Worm (Caenorhabditis elegans) whole organism, midembryonic: Measurements from ENCODE around the gene C03C10.2.

Experiments used
- T22C8.4 ChIP-seq: fragments of 200-800 bp; sonication (Bioruptor generic); IDR thresholded peaks from 2 replicates; pipeline ENCODE4 v1.3.6; 2022; ENCODE audit warnings: missing genetic modification characterization, missing compliant biosample characterization
- flt-1 ChIP-seq: fragments of 200-800 bp; sonication (Bioruptor generic); IDR thresholded peaks from 2 replicates; pipeline ENCODE4 v1.3.6; 2022; ENCODE audit warnings: missing genetic modification characterization, missing compliant biosample characterization
- klf-2 ChIP-seq: fragments of 200-800 bp; sonication (Bioruptor generic); conservative IDR thresholded peaks from 2 replicates; pipeline ENCODE4 v1.3.6; 2022; ENCODE audit warnings: missing genetic modification reagents, missing genetic modification characterization, missing compliant biosample characterization
- med-1 ChIP-seq: sonication (generic microtip); optimal IDR thresholded peaks from 2 replicates; lab custom pipeline; 2017; ENCODE audit warnings: missing genetic modification characterization, mild to moderate bottlenecking, missing compliant biosample characterization, antibody characterized with exemption, missing genetic modification reagents; ENCODE audit not compliant: insufficient read depth
- ref-1 ChIP-seq: fragments of 200-800 bp; sonication (Bioruptor generic); conservative IDR thresholded peaks from 2 replicates; pipeline ENCODE4 v1.3.6; 2022; ENCODE audit warnings: missing genetic modification reagents, missing genetic modification characterization, missing compliant biosample characterization
- tab-1 ChIP-seq: fragments of 200-800 bp; sonication (Bioruptor generic); IDR thresholded peaks from 2 replicates; pipeline ENCODE4 v1.3.6; 2022; ENCODE audit warnings: missing genetic modification characterization, missing compliant biosample characterization

ce11 chrIII:4095441-4096095 is 4.7 kb downstream of the C03C10.2 start, which contains the start of gene C03C10.7:
- no peak for TF ChIP-seq ref-1 (GFP tag; lab: Robert Waterston, UW)
- TF ChIP-seq tab-1 (GFP tag; lab: Robert Waterston, UW) = no peak
- no peak for TF ChIP-seq flt-1 (GFP tag; lab: Robert Waterston, UW)
- no peak for TF ChIP-seq med-1
- TF ChIP-seq klf-2 (GFP tag; lab: Robert Waterston, UW) = no peak
- no peak for TF ChIP-seq T22C8.4 (GFP tag; lab: Robert Waterston, UW)
